Fruit fly (Drosophila melanogaster) whole organism, prepupa: ENCODE data around the gene CG15916.

Source experiments
- Blimp-1 ChIP-seq: fragments of 200-800 bp; sonication (Bioruptor generic); optimal IDR thresholded peaks from 3 replicates; lab custom pipeline; 2017; ENCODE audit warnings: missing biosample characterization, missing genetic modification characterization, mild to moderate bottlenecking, moderate library complexity, missing genetic modification reagents
- CG10631 ChIP-seq: fragments of 200-800 bp; sonication (Bioruptor generic); optimal IDR thresholded peaks from 2 replicates; lab custom pipeline; 2016; ENCODE audit warnings: missing biosample characterization, missing genetic modification characterization
- CG10669 ChIP-seq: fragments of 200-800 bp; sonication (Bioruptor generic); optimal IDR thresholded peaks from 3 replicates; lab custom pipeline; 2018; ENCODE audit warnings: missing biosample characterization, mild to moderate bottlenecking, missing genetic modification characterization, moderate library complexity
- CG11294 ChIP-seq: fragments of 200-800 bp; sonication (Bioruptor generic); IDR thresholded peaks from 2 replicates; pipeline ENCODE4 v1.3.6; 2022; ENCODE audit warnings: missing biosample characterization, missing genetic modification characterization
- CG11762 ChIP-seq: fragments of 200-800 bp; sonication (Bioruptor generic); optimal IDR thresholded peaks from 3 replicates; lab custom pipeline; 2016; ENCODE audit warnings: missing biosample characterization, missing genetic modification characterization; ENCODE audit not compliant: insufficient read depth
- CG15336 ChIP-seq: fragments of 200-800 bp; sonication (Bioruptor generic); IDR thresholded peaks from 2 replicates; pipeline ENCODE4 v1.3.6; 2022; ENCODE audit warnings: missing biosample characterization, missing genetic modification characterization
- CG1621 ChIP-seq: fragments of 200-800 bp; sonication (Bioruptor generic); optimal IDR thresholded peaks from 3 replicates; lab custom pipeline; 2018; ENCODE audit warnings: missing biosample characterization, mild to moderate bottlenecking, missing genetic modification characterization
- CG16779 ChIP-seq: fragments of 200-800 bp; sonication (Bioruptor generic); optimal IDR thresholded peaks from 3 replicates; lab custom pipeline; 2017; ENCODE audit warnings: missing biosample characterization, mild to moderate bottlenecking, missing genetic modification characterization
- CG3032 ChIP-seq: fragments of 200-800 bp; optimal IDR thresholded peaks from 2 replicates; lab custom pipeline; 2019; ENCODE audit warnings: missing biosample characterization, mild to moderate bottlenecking, missing genetic modification characterization, moderate library complexity
- CG31627 ChIP-seq: fragments of 200-800 bp; sonication (Bioruptor generic); optimal IDR thresholded peaks from 3 replicates; lab custom pipeline; 2016; ENCODE audit warnings: missing biosample characterization, missing genetic modification characterization
- CG32006 ChIP-seq: fragments of 200-800 bp; sonication (Bioruptor generic); optimal IDR thresholded peaks from 3 replicates; lab custom pipeline; 2017; ENCODE audit warnings: missing biosample characterization, mild to moderate bottlenecking, missing genetic modification characterization
- CG34406 ChIP-seq: fragments of 200-800 bp; sonication (Bioruptor generic); optimal IDR thresholded peaks from 3 replicates; lab custom pipeline; 2016; ENCODE audit warnings: missing biosample characterization, missing genetic modification characterization
- CG3919 ChIP-seq: fragments of 200-800 bp; sonication (Bioruptor generic); optimal IDR thresholded peaks from 3 replicates; lab custom pipeline; 2016; ENCODE audit warnings: missing biosample characterization, missing genetic modification characterization
- CG4318 ChIP-seq: fragments of 200-800 bp; sonication (Bioruptor generic); optimal IDR thresholded peaks from 3 replicates; lab custom pipeline; 2017; ENCODE audit warnings: missing biosample characterization, mild to moderate bottlenecking, missing genetic modification characterization
- CG6792 ChIP-seq: fragments of 200-800 bp; sonication (Bioruptor generic); optimal IDR thresholded peaks from 3 replicates; lab custom pipeline; 2016; ENCODE audit warnings: missing biosample characterization, missing genetic modification characterization
- CG6808 ChIP-seq: fragments of 200-800 bp; sonication (Bioruptor generic); optimal IDR thresholded peaks from 3 replicates; lab custom pipeline; 2017; ENCODE audit warnings: missing biosample characterization, missing genetic modification characterization, mild to moderate bottlenecking, moderate library complexity, missing genetic modification reagents
- CG6854 ChIP-seq: fragments of 200-800 bp; sonication (Bioruptor generic); optimal IDR thresholded peaks from 2 replicates; lab custom pipeline; 2017; ENCODE audit warnings: missing biosample characterization, mild to moderate bottlenecking, missing genetic modification characterization
- CG7368 ChIP-seq: fragments of 200-800 bp; sonication (Bioruptor generic); optimal IDR thresholded peaks from 3 replicates; lab custom pipeline; 2016; ENCODE audit warnings: missing biosample characterization, missing genetic modification characterization
- CG8119 ChIP-seq: fragments of 200-800 bp; sonication (Bioruptor generic); IDR thresholded peaks from 3 replicates; pipeline ENCODE4 v1.3.6; 2022; ENCODE audit warnings: missing biosample characterization, missing genetic modification characterization
- CG8319 ChIP-seq: fragments of 200-800 bp; sonication (Bioruptor generic); optimal IDR thresholded peaks from 3 replicates; lab custom pipeline; 2016; ENCODE audit warnings: missing biosample characterization, missing genetic modification characterization
- CG8632 ChIP-seq: fragments of 200-800 bp; sonication (Bioruptor generic); optimal IDR thresholded peaks from 3 replicates; lab custom pipeline; 2016; ENCODE audit warnings: missing biosample characterization, missing genetic modification characterization
- CG9139 ChIP-seq: fragments of 200-800 bp; sonication (Bioruptor generic); optimal IDR thresholded peaks from 3 replicates; lab custom pipeline; 2017; ENCODE audit warnings: missing biosample characterization, mild to moderate bottlenecking, missing genetic modification characterization
- Eip78C ChIP-seq: fragments of 200-800 bp; sonication (Bioruptor generic); peaks from one replicate; lab custom pipeline; 2016; ENCODE audit warnings: missing biosample characterization, missing genetic modification characterization
- Ets96B ChIP-seq: fragments of 200-800 bp; optimal IDR thresholded peaks from 2 replicates; lab custom pipeline; 2019; ENCODE audit warnings: missing biosample characterization, mild to moderate bottlenecking, missing genetic modification characterization, moderate library complexity
- Hr38 ChIP-seq: sonication (Bioruptor generic); optimal IDR thresholded peaks from 2 replicates; lab custom pipeline; 2016; ENCODE audit warnings: missing biosample characterization, missing genetic modification characterization
- OdsH ChIP-seq: fragments of 200-800 bp; sonication (Bioruptor generic); optimal IDR thresholded peaks from 3 replicates; lab custom pipeline; 2016; ENCODE audit warnings: missing biosample characterization, missing genetic modification characterization
- Smox ChIP-seq: fragments of 200-800 bp; sonication (Bioruptor generic); optimal IDR thresholded peaks from 3 replicates; lab custom pipeline; 2016; ENCODE audit warnings: missing biosample characterization, missing genetic modification characterization
- Sox14 ChIP-seq: fragments of 200-800 bp; sonication (Bioruptor generic); optimal IDR thresholded peaks from 3 replicates; lab custom pipeline; 2016; ENCODE audit warnings: missing biosample characterization, missing genetic modification characterization
- Sox15 ChIP-seq: fragments of 200-800 bp; sonication (Bioruptor generic); optimal IDR thresholded peaks from 3 replicates; lab custom pipeline; 2016; ENCODE audit warnings: missing biosample characterization, missing genetic modification characterization
- acj6 ChIP-seq: fragments of 200-800 bp; sonication (Bioruptor generic); optimal IDR thresholded peaks from 3 replicates; lab custom pipeline; 2016; ENCODE audit warnings: missing biosample characterization, missing genetic modification characterization
- cyc ChIP-seq: fragments of 200-800 bp; sonication (Bioruptor generic); optimal IDR thresholded peaks from 3 replicates; lab custom pipeline; 2016; ENCODE audit warnings: missing biosample characterization, missing genetic modification characterization
- dac ChIP-seq: fragments of 200-800 bp; sonication (Bioruptor generic); optimal IDR thresholded peaks from 2 replicates; lab custom pipeline; 2017; ENCODE audit warnings: missing biosample characterization, mild to moderate bottlenecking, missing genetic modification characterization
- dsx ChIP-seq: fragments of 200-800 bp; optimal IDR thresholded peaks from 3 replicates; lab custom pipeline; 2019; ENCODE audit warnings: missing biosample characterization, mild to moderate bottlenecking, missing genetic modification characterization, moderate library complexity; ENCODE audit not compliant: poor library complexity, severe bottlenecking
- eg ChIP-seq: fragments of 200-800 bp; sonication (Bioruptor generic); IDR thresholded peaks from 3 replicates; pipeline ENCODE4 v1.3.6; 2022; ENCODE audit warnings: missing biosample characterization, missing genetic modification characterization
- esn ChIP-seq: fragments of 200-800 bp; sonication (Bioruptor generic); optimal IDR thresholded peaks from 2 replicates; lab custom pipeline; 2016; ENCODE audit warnings: missing biosample characterization, mild to moderate bottlenecking, missing genetic modification characterization, moderate library complexity
- fd85E ChIP-seq: fragments of 200-800 bp; sonication (Bioruptor generic); optimal IDR thresholded peaks from 3 replicates; lab custom pipeline; 2016; ENCODE audit warnings: missing biosample characterization, missing genetic modification characterization
- fkh ChIP-seq: fragments of 200-800 bp; sonication (Bioruptor generic); optimal IDR thresholded peaks from 3 replicates; lab custom pipeline; 2017; ENCODE audit warnings: missing biosample characterization, mild to moderate bottlenecking, missing genetic modification characterization, moderate library complexity
- net ChIP-seq: fragments of 200-800 bp; sonication (Bioruptor generic); optimal IDR thresholded peaks from 3 replicates; lab custom pipeline; 2016; ENCODE audit warnings: missing biosample characterization, missing genetic modification characterization
- salr ChIP-seq, 2 experiments: fragments of 200-800 bp; sonication (Bioruptor generic); optimal IDR thresholded peaks; 3 replicates each; lab custom pipeline; 2016 to 2018; ENCODE audit warnings: missing biosample characterization in 2 of 2, missing genetic modification characterization in 2 of 2, mild to moderate bottlenecking in 1 of 2
- spab ChIP-seq: fragments of 200-800 bp; sonication (Bioruptor generic); optimal IDR thresholded peaks from 2 replicates; lab custom pipeline; 2017; ENCODE audit warnings: missing biosample characterization, mild to moderate bottlenecking, missing genetic modification characterization, missing genetic modification reagents
- ss ChIP-seq, 2 experiments: fragments of 200-800 bp; sonication (Bioruptor generic); optimal IDR thresholded peaks; 2 replicates in 1 of 2; 3 replicates in 1 of 2; lab custom pipeline; 2017 to 2018; ENCODE audit warnings: mild to moderate bottlenecking in 2 of 2, missing biosample characterization in 2 of 2, missing genetic modification characterization in 2 of 2, moderate library complexity in 1 of 2
- svp ChIP-seq: fragments of 200-800 bp; sonication (Bioruptor generic); peaks from one replicate; lab custom pipeline; 2016; ENCODE audit warnings: missing biosample characterization, missing genetic modification characterization
- vri ChIP-seq: fragments of 200-800 bp; sonication (Bioruptor generic); optimal IDR thresholded peaks from 3 replicates; lab custom pipeline; 2016; ENCODE audit warnings: missing biosample characterization, mild to moderate bottlenecking, missing genetic modification characterization

Gene CG15916

DNA sequence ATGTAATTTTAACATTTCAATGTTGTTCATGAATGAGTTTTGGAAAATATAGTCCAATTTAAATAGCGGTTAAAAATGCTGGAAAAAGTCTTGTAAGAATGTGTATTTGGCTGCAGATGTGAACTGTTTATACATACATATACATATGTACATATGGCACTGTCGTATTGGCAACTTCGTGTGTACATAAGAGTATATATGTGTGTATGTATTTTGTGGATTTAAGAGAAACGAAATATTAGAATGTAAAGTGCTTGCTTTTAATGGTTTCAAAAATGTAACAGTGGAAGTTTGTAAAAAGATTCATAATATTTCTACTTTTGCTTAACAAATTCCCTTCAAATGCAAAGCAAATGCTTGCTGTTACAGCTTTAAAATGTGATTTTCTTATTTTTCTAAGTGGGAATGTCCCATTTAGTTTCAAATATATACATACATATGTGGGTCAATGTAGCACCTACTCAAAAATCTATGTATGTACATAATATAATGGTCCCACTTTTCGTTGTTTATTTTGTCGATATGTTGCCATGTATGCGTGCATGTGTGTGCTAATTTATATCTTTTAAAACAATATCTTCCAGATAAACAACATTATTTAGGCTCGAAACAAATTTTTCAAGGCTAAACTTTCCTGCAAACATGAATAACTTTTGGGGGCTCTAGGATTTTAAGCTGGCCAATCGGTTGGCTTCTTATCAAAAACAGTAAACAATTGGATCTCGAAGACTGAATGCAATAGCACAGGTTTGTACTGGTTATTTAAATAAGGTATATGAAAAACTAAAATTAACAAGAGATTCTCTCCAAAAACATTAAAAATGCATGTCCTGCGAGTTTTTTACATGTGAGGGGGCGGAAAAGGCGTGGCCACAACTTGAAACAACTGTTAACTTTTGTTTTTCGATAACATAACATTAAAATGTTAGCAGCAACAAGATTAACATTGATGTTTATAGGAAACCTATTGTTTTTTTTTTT lies 19.3 kb upstream of the CG15916 start:
- TF ChIP-seq CG15336 (0 out of 2 replicates have a peak, but pooled peaks have one; percentile 10), CG1621 (tag; lab: Kevin White, UChicago) (no peak), dac (no peak), Eip78C (peak; percentile 80), fkh (GFP tag; lab: Kevin White, UChicago) (peak; percentile 84), Ets96B (no peak), CG32006 (GFP tag; lab: Kevin White, UChicago) (no peak), net (GFP tag; lab: Kevin White, UChicago) (no peak), CG6854 (peak; percentile 34), esn (GFP tag; lab: Kevin White, UChicago) (peak; percentile 9)

DNA sequence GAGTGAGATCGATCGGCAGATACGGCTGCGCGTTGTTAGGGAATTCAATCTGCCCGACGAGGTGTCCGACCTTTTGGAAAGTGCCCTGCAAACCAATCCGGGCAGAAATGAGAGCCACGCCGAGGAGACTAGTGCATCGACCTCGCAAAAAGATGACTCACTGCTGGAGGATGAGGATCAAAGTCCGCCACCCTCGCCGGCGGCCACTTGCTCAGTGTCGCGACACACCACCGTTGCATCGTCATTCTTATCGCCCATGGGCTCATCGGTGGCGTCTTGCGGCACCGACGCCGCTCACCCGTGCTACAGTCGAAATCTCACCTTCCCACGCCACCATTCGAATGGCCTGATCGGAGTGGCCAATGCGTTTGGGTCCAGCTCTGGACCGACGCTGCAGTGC lies 16.0 kb upstream of the CG15916 start:
- TF ChIP-seq svp: peak; percentile 94
- TF ChIP-seq Blimp-1 (GFP tag; lab: Kevin White, UChicago): no peak

DNA sequence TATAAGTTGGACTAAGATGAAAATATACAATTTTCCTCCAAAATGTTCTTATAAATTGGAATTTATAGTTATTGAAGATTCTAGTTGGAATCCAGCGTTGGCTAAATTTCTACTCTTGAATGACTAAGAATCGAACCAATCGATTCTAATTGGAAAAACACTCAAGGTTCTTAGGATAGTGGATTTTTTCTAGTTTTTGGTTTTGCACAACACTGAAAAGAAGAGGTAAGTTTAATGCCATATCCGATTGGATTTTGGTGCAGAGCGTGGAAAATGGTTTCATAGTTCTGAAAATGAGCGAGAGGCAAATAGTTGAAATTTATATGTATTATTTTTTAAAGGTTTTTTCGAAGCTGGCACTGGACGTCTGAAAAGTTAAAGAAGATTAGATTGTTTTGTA lies 14.8 kb upstream of the CG15916 start:
- TF ChIP-seq CG3919: no peak
- TF ChIP-seq spab (GFP tag; lab: Kevin White, UChicago): no peak
- TF ChIP-seq CG31627: no peak
- TF ChIP-seq salr (GFP tag; optimal IDR thresholded peaks at IDR 0.05; lab: Kevin White, UChicago): no peak
- TF ChIP-seq CG6854: no peak
- TF ChIP-seq Ets96B: no peak
- no peak for TF ChIP-seq Smox
- TF ChIP-seq net (GFP tag; lab: Kevin White, UChicago): no peak
- no peak for TF ChIP-seq CG1621 (tag; lab: Kevin White, UChicago)
- no peak for TF ChIP-seq CG16779 (tag; lab: Kevin White, UChicago)
- TF ChIP-seq CG6792 (GFP tag; lab: Kevin White, UChicago): no peak
- no peak for TF ChIP-seq CG10631 (GFP tag; lab: Kevin White, UChicago)
- TF ChIP-seq svp: no peak
- no peak for TF ChIP-seq CG7368
- TF ChIP-seq CG4318: no peak
- no peak for TF ChIP-seq vri (GFP tag; lab: Kevin White, UChicago)
- TF ChIP-seq CG10669: no peak
- TF ChIP-seq Sox14: no peak
- TF ChIP-seq CG11762 (GFP tag; lab: Kevin White, UChicago): no peak
- no peak for TF ChIP-seq acj6

DNA sequence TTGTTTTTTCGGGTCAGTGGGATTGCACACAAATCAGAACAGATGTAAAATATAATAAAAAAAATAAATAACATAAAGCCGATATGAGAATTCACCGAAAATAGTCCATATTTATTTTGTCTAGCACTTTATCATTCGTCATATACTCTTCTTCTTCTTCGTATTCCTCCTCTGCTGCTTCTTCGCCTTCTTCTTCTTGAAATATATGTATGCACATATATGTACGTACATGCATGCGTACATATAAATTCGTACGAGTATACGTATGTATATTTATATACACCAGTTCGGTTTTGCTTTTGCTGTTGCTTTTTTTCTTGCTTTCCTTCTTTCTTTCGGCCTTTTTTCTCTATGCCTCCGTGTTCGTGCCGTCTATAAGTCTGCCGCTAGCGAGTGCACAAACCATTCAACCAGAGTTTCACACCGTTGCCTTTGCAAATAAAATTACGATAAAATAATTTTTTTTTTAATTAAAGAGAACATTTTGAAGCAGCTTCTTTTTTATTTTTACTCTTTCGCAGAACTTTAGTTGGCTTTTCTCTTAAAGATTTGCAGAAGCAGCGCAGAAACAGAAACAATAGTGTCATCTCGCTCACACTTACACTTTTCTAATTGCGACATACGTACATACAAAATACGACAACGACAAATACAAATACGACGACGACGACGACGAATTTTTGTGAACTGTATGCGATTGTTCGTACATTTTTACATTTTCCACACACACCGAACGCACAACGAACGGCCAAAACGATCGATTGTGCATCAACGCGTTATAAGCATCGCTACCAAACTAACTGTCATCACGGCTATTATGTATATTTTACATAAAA lies 3.8 kb upstream of the CG15916 start:
- TF ChIP-seq CG9139 (GFP tag; lab: Kevin White, UChicago) (peak; percentile 92), dsx (GFP tag; lab: Kevin White, UChicago) (peak; percentile 88), Hr38 (GFP tag; lab: Kevin White, UChicago) (no peak), Sox15 (GFP tag; lab: Kevin White, UChicago) (no peak), CG10631 (GFP tag; lab: Kevin White, UChicago) (no peak), CG34406 (peak; percentile 74), CG6808 (GFP tag; lab: Kevin White, UChicago) (peak; percentile 94), svp (no peak), CG8632 (GFP tag; lab: Kevin White, UChicago) (peak; percentile 75), CG15336 (peak; percentile 91), cyc (no peak), fd85E (peak; percentile 43), Ets96B (peak; percentile 92), CG8319 (GFP tag; lab: Kevin White, UChicago) (no peak), CG3919 (no peak), OdsH (GFP tag; lab: Kevin White, UChicago) (no peak), CG10669 (peak; percentile 89), ss (GFP tag; optimal IDR thresholded peaks at IDR 0.05; lab: Kevin White, UChicago) (peak; percentile 97 to 98), CG11294 (GFP tag; lab: Robert Waterston, UW) (peak; percentile 56; the same call in 1 of the 2 replicates), CG8119 (GFP tag; lab: Robert Waterston, UW) (peak; percentile 92), eg (GFP tag; lab: Robert Waterston, UW) (peak; percentile 96), CG3032 (peak; percentile 90)
